Fruit fly (Drosophila melanogaster) whole organism, embryonic: Measurements from ENCODE around the gene Trmt6.

Source experiments
- Abd-B ChIP-seq: fragments of 200-800 bp; sonication (Bioruptor generic); optimal IDR thresholded peaks from 2 replicates; lab custom pipeline; 2018; ENCODE audit warnings: missing biosample characterization, mild to moderate bottlenecking, missing genetic modification characterization, moderate library complexity
- Aef1 ChIP-seq: fragments of 200-800 bp; sonication (Bioruptor generic); IDR thresholded peaks from 3 replicates; pipeline ENCODE4 v1.3.6; 2022; ENCODE audit warnings: missing biosample characterization, missing genetic modification characterization
- Asciz ChIP-seq: fragments of 200-800 bp; sonication (Bioruptor generic); optimal IDR thresholded peaks from 2 replicates; lab custom pipeline; 2017; ENCODE audit warnings: missing biosample characterization, mild to moderate bottlenecking, missing genetic modification characterization, missing genetic modification reagents
- Atf3 ChIP-seq: fragments of 200-800 bp; sonication (Bioruptor generic); optimal IDR thresholded peaks from 3 replicates; lab custom pipeline; 2016; ENCODE audit warnings: missing biosample characterization, missing genetic modification characterization
- BEAF-32 ChIP-seq: fragments of 200-800 bp; sonication (Bioruptor generic); optimal IDR thresholded peaks from 3 replicates; lab custom pipeline; 2017; ENCODE audit warnings: missing biosample characterization, missing genetic modification characterization, mild to moderate bottlenecking, moderate library complexity, missing genetic modification reagents
- CG11560 ChIP-seq: fragments of 200-800 bp; sonication (Bioruptor generic); IDR thresholded peaks from 3 replicates; pipeline ENCODE4 v1.3.6; 2022; ENCODE audit warnings: missing biosample characterization, missing genetic modification characterization
- CG12299 ChIP-seq: fragments of 200-800 bp; sonication (Bioruptor generic); optimal IDR thresholded peaks from 2 replicates; lab custom pipeline; 2018; ENCODE audit warnings: missing biosample characterization, mild to moderate bottlenecking, missing genetic modification characterization
- CG1233 ChIP-seq: fragments of 200-800 bp; sonication (Bioruptor generic); optimal IDR thresholded peaks from 4 replicates; lab custom pipeline; 2018; ENCODE audit warnings: missing biosample characterization, mild to moderate bottlenecking, missing genetic modification characterization
- CG12942 ChIP-seq: fragments of 200-800 bp; sonication (Bioruptor generic); optimal IDR thresholded peaks from 3 replicates; lab custom pipeline; 2016; ENCODE audit warnings: missing biosample characterization, missing genetic modification characterization
- CG13775 ChIP-seq: fragments of 200-800 bp; sonication (Bioruptor generic); optimal IDR thresholded peaks from 3 replicates; lab custom pipeline; 2017; ENCODE audit warnings: missing biosample characterization, mild to moderate bottlenecking, missing genetic modification characterization
- CG14860 ChIP-seq: fragments of 200-800 bp; sonication (Bioruptor generic); IDR thresholded peaks from 3 replicates; pipeline ENCODE4 v1.3.6; 2022; ENCODE audit warnings: missing biosample characterization, missing genetic modification characterization; ENCODE audit not compliant: partially characterized antibody
- CG15514 ChIP-seq: fragments of 200-800 bp; sonication (Bioruptor generic); optimal IDR thresholded peaks from 3 replicates; lab custom pipeline; 2017; ENCODE audit warnings: missing biosample characterization, missing genetic modification characterization, mild to moderate bottlenecking, moderate library complexity, missing genetic modification reagents
- CG18619 ChIP-seq: fragments of 200-800 bp; sonication (Bioruptor generic); optimal IDR thresholded peaks from 3 replicates; lab custom pipeline; 2017; ENCODE audit warnings: missing biosample characterization, mild to moderate bottlenecking, missing genetic modification characterization
- CG3838 ChIP-seq: fragments of 200-800 bp; sonication (Bioruptor generic); optimal IDR thresholded peaks from 3 replicates; lab custom pipeline; 2016; ENCODE audit warnings: missing biosample characterization, missing genetic modification characterization
- CG4404 ChIP-seq: fragments of 200-800 bp; sonication (Bioruptor generic); IDR thresholded peaks from 2 replicates; pipeline ENCODE4 v1.3.6; 2022; ENCODE audit warnings: missing biosample characterization, missing genetic modification characterization
- CG6683 ChIP-seq: fragments of 200-800 bp; sonication (Bioruptor generic); optimal IDR thresholded peaks from 2 replicates; lab custom pipeline; 2017; ENCODE audit warnings: missing biosample characterization, mild to moderate bottlenecking, missing genetic modification characterization, missing genetic modification reagents
- CG6854 ChIP-seq: fragments of 200-800 bp; sonication (Bioruptor generic); optimal IDR thresholded peaks from 3 replicates; lab custom pipeline; 2017; ENCODE audit warnings: missing biosample characterization, mild to moderate bottlenecking, missing genetic modification characterization
- CG7839 ChIP-seq: fragments of 200-800 bp; sonication (Bioruptor generic); optimal IDR thresholded peaks from 3 replicates; lab custom pipeline; 2018; ENCODE audit warnings: missing biosample characterization, mild to moderate bottlenecking, missing genetic modification characterization, moderate library complexity
- D19A ChIP-seq: fragments of 200-800 bp; optimal IDR thresholded peaks from 3 replicates; lab custom pipeline; 2019; ENCODE audit warnings: missing biosample characterization, mild to moderate bottlenecking, missing genetic modification characterization, moderate library complexity
- Dll ChIP-seq: fragments of 200-800 bp; sonication (Bioruptor generic); IDR thresholded peaks from 4 replicates; pipeline ENCODE4 v1.3.6; 2022; ENCODE audit warnings: missing biosample characterization, missing genetic modification characterization; ENCODE audit not compliant: partially characterized antibody
- Drgx ChIP-seq: fragments of 200-800 bp; sonication (Bioruptor generic); IDR thresholded peaks from 2 replicates; pipeline ENCODE4 v1.3.6; 2022; ENCODE audit warnings: missing biosample characterization, missing genetic modification characterization
- ERR ChIP-seq: fragments of 200-800 bp; sonication (Bioruptor generic); optimal IDR thresholded peaks from 2 replicates; lab custom pipeline; 2016; ENCODE audit warnings: missing biosample characterization, missing genetic modification characterization
- Fer1 ChIP-seq: fragments of 200-800 bp; sonication (Bioruptor generic); optimal IDR thresholded peaks from 2 replicates; lab custom pipeline; 2017; ENCODE audit warnings: missing biosample characterization, mild to moderate bottlenecking, missing genetic modification characterization
- Fer2 ChIP-seq: fragments of 200-800 bp; sonication (Bioruptor generic); optimal IDR thresholded peaks from 2 replicates; lab custom pipeline; 2018; ENCODE audit warnings: missing biosample characterization, mild to moderate bottlenecking, missing genetic modification characterization, moderate library complexity
- HHEX ChIP-seq: fragments of 200-800 bp; sonication (Bioruptor generic); optimal IDR thresholded peaks from 3 replicates; lab custom pipeline; 2017; ENCODE audit warnings: missing biosample characterization, mild to moderate bottlenecking, missing genetic modification characterization, missing genetic modification reagents
- Lim3 ChIP-seq: fragments of 200-800 bp; sonication (Bioruptor generic); IDR thresholded peaks from 2 replicates; pipeline ENCODE4 v1.3.6; 2022; ENCODE audit warnings: missing biosample characterization, missing genetic modification characterization
- NfI ChIP-seq: fragments of 200-800 bp; sonication (Bioruptor generic); optimal IDR thresholded peaks from 3 replicates; lab custom pipeline; 2018; ENCODE audit warnings: missing biosample characterization, mild to moderate bottlenecking, missing genetic modification characterization, moderate library complexity
- PHDP ChIP-seq: fragments of 200-800 bp; sonication (Bioruptor generic); optimal IDR thresholded peaks from 3 replicates; lab custom pipeline; 2018; ENCODE audit warnings: missing biosample characterization, mild to moderate bottlenecking, missing genetic modification characterization, moderate library complexity
- Rfx ChIP-seq: fragments of 200-800 bp; sonication (Bioruptor generic); IDR thresholded peaks from 2 replicates; pipeline ENCODE4 v1.3.6; 2022; ENCODE audit warnings: missing biosample characterization, missing genetic modification characterization
- Sox100B ChIP-seq: fragments of 200-800 bp; sonication (Bioruptor generic); optimal IDR thresholded peaks from 3 replicates; lab custom pipeline; 2018; ENCODE audit warnings: missing biosample characterization, mild to moderate bottlenecking, missing genetic modification characterization
- Sry-δ ChIP-seq: fragments of 200-800 bp; sonication (Bioruptor generic); optimal IDR thresholded peaks from 2 replicates; lab custom pipeline; 2016; ENCODE audit warnings: missing biosample characterization, missing genetic modification characterization
- chinmo ChIP-seq: fragments of 200-800 bp; sonication (Bioruptor generic); IDR thresholded peaks from 4 replicates; pipeline ENCODE4 v1.3.6; 2022; ENCODE audit warnings: missing biosample characterization, missing genetic modification characterization; ENCODE audit not compliant: partially characterized antibody
- ci ChIP-seq: fragments of 200-800 bp; sonication (Bioruptor generic); IDR thresholded peaks from 3 replicates; pipeline ENCODE4 v1.3.6; 2022; ENCODE audit warnings: missing biosample characterization, missing genetic modification characterization
- en ChIP-seq: fragments of 200-800 bp; sonication (Bioruptor generic); optimal IDR thresholded peaks from 2 replicates; lab custom pipeline; 2016; ENCODE audit warnings: missing biosample characterization, missing genetic modification characterization
- fru ChIP-seq: fragments of >200 bp; optimal IDR thresholded peaks from 2 replicates; lab custom pipeline; 2017
- gsb ChIP-seq: fragments of 200-800 bp; sonication (Bioruptor generic); IDR thresholded peaks from 2 replicates; pipeline ENCODE4 v1.3.6; 2022; ENCODE audit warnings: missing biosample characterization, missing genetic modification characterization
- hbn ChIP-seq: fragments of 200-800 bp; sonication (Bioruptor generic); IDR thresholded peaks from 2 replicates; pipeline ENCODE4 v1.3.6; 2022; ENCODE audit warnings: missing biosample characterization, missing genetic modification characterization; ENCODE audit not compliant: partially characterized antibody
- hth ChIP-seq: fragments of >200 bp; optimal IDR thresholded peaks from 2 replicates; lab custom pipeline; 2017; ENCODE audit warnings: inconsistent platforms
- ind ChIP-seq: fragments of 200-800 bp; sonication (Bioruptor generic); optimal IDR thresholded peaks from 3 replicates; lab custom pipeline; 2016; ENCODE audit warnings: missing biosample characterization, missing genetic modification characterization
- nerfin-1 ChIP-seq: fragments of 200-800 bp; sonication (Bioruptor generic); optimal IDR thresholded peaks from 3 replicates; lab custom pipeline; 2019; ENCODE audit warnings: missing biosample characterization, mild to moderate bottlenecking, missing genetic modification characterization, moderate library complexity
- nerfin-2 ChIP-seq: fragments of 200-800 bp; sonication (Bioruptor generic); IDR thresholded peaks from 2 replicates; pipeline ENCODE4 v1.3.6; 2022; ENCODE audit warnings: missing biosample characterization, missing genetic modification characterization; ENCODE audit not compliant: partially characterized antibody
- oc ChIP-seq: fragments of 200-800 bp; sonication (Bioruptor generic); optimal IDR thresholded peaks from 2 replicates; lab custom pipeline; 2018; ENCODE audit warnings: missing biosample characterization, mild to moderate bottlenecking, missing genetic modification characterization, moderate library complexity
- pb ChIP-seq: fragments of 200-800 bp; sonication (Bioruptor generic); optimal IDR thresholded peaks from 3 replicates; lab custom pipeline; 2016; ENCODE audit warnings: missing biosample characterization, missing genetic modification characterization
- psq ChIP-seq: fragments of 200-800 bp; sonication (Bioruptor generic); optimal IDR thresholded peaks from 2 replicates; lab custom pipeline; 2017; ENCODE audit warnings: missing biosample characterization, missing genetic modification characterization
- run ChIP-seq: fragments of 200-800 bp; sonication (Bioruptor generic); optimal IDR thresholded peaks from 3 replicates; lab custom pipeline; 2018; ENCODE audit warnings: missing biosample characterization, mild to moderate bottlenecking, missing genetic modification characterization
- tin ChIP-seq: fragments of 200-800 bp; sonication (Bioruptor generic); optimal IDR thresholded peaks from 3 replicates; lab custom pipeline; 2016; ENCODE audit warnings: missing biosample characterization, missing genetic modification characterization
- tup ChIP-seq: fragments of 200-800 bp; sonication (Bioruptor generic); optimal IDR thresholded peaks from 2 replicates; lab custom pipeline; 2016; ENCODE audit warnings: missing biosample characterization, mild to moderate bottlenecking, missing genetic modification characterization, moderate library complexity
- tx ChIP-seq: fragments of 200-800 bp; sonication (Bioruptor generic); optimal IDR thresholded peaks from 2 replicates; lab custom pipeline; 2016; ENCODE audit warnings: missing biosample characterization, missing genetic modification characterization
- wek ChIP-seq: fragments of 200-800 bp; sonication (Bioruptor generic); optimal IDR thresholded peaks from 3 replicates; lab custom pipeline; 2018; ENCODE audit warnings: missing biosample characterization, mild to moderate bottlenecking, missing genetic modification characterization, moderate library complexity
- yki ChIP-seq: fragments of >200 bp; optimal IDR thresholded peaks from 3 replicates; lab custom pipeline; 2018

The Trmt6 gene

dm6 chr2L:6601018-6601505 lies 39.0 kb upstream of the Trmt6 start, which contains the start of gene Dpp10 (continued):
- TF ChIP-seq D19A (tag; lab: Kevin White, UChicago): peak; percentile 77
- no peak for TF ChIP-seq fru (lab: Kevin White, UChicago)
- peak; percentile 64 for TF ChIP-seq Atf3 (GFP tag; lab: Kevin White, UChicago)
- peak; percentile 49 for TF ChIP-seq Sry-δ (GFP tag; lab: Kevin White, UChicago)
- peak; percentile 99 for TF ChIP-seq Rfx (GFP tag; lab: Robert Waterston, UW)
- peak; percentile 89 for TF ChIP-seq CG11560
- peak; percentile 97 for TF ChIP-seq Fer1
- TF ChIP-seq PHDP (tag; lab: Kevin White, UChicago): peak; percentile 95
- TF ChIP-seq CG12942: peak; percentile 82
- peak; percentile 80 for TF ChIP-seq Sox100B (GFP tag; lab: Kevin White, UChicago)
- TF ChIP-seq HHEX (GFP tag; lab: Kevin White, UChicago): peak; percentile 93
- peak; percentile 94 for TF ChIP-seq gsb (GFP tag; lab: Robert Waterston, UW)
- peak; percentile 85 for TF ChIP-seq CG15514 (GFP tag; lab: Kevin White, UChicago)
- TF ChIP-seq oc (tag; lab: Kevin White, UChicago): peak; percentile 70
- peak; percentile 1 for TF ChIP-seq wek (GFP tag; lab: Kevin White, UChicago)
- peak; percentile 86 for TF ChIP-seq Fer2
- TF ChIP-seq CG14860: 0 out of 3 replicates have a peak, but pooled peaks have one; percentile 14
- TF ChIP-seq tx (GFP tag; lab: Kevin White, UChicago): peak; percentile 87
- TF ChIP-seq Abd-B: peak; percentile 81
- peak; percentile 81 for TF ChIP-seq CG1233 (GFP tag; lab: Kevin White, UChicago)
- peak; percentile 84 for TF ChIP-seq tup (GFP tag; lab: Kevin White, UChicago)
- peak; percentile 89 for TF ChIP-seq CG6683 (GFP tag; lab: Kevin White, UChicago)
- TF ChIP-seq en (GFP tag; lab: Kevin White, UChicago): no peak
- TF ChIP-seq CG4404 (GFP tag; lab: Robert Waterston, UW): peak; percentile 92
- TF ChIP-seq Aef1 (GFP tag; lab: Robert Waterston, UW): peak; percentile 96
- TF ChIP-seq CG7839: peak; percentile 94
- peak; percentile 90 for TF ChIP-seq ind (GFP tag; lab: Kevin White, UChicago)
- TF ChIP-seq nerfin-1 (tag; lab: Kevin White, UChicago): peak; percentile 67
- TF ChIP-seq CG18619 (GFP tag; lab: Kevin White, UChicago): peak; percentile 88
- TF ChIP-seq hbn (GFP tag; lab: Robert Waterston, UW): no peak
- peak; percentile 80 for TF ChIP-seq ERR (GFP tag; lab: Kevin White, UChicago)
- TF ChIP-seq Dll (GFP tag; lab: Robert Waterston, UW): no peak
- no peak for TF ChIP-seq yki (lab: Kevin White, UChicago)
- TF ChIP-seq ci (GFP tag; lab: Robert Waterston, UW): peak; percentile 97
- peak; percentile 85 for TF ChIP-seq CG13775 (GFP tag; lab: Kevin White, UChicago)
- TF ChIP-seq hth: no peak
- 0 out of 2 replicates have a peak, but pooled peaks have one; percentile 29 for TF ChIP-seq nerfin-2 (GFP tag; lab: Robert Waterston, UW)
- TF ChIP-seq psq (GFP tag; lab: Kevin White, UChicago): peak; percentile 12
- TF ChIP-seq Lim3: peak; percentile 81; the same call in 1 of the 2 replicates
- TF ChIP-seq Drgx (GFP tag; lab: Robert Waterston, UW): peak; percentile 93
- peak; percentile 87 for TF ChIP-seq CG6854 (GFP tag; lab: Kevin White, UChicago)
- TF ChIP-seq NfI (GFP tag; lab: Kevin White, UChicago): peak; percentile 92
- no peak for TF ChIP-seq BEAF-32 (GFP tag; lab: Kevin White, UChicago)
- TF ChIP-seq CG12299: peak; percentile 88
- TF ChIP-seq CG3838: peak; percentile 55
- TF ChIP-seq Asciz: peak; percentile 78
- TF ChIP-seq pb (GFP tag; lab: Kevin White, UChicago): peak; percentile 75
- TF ChIP-seq tin (GFP tag; lab: Kevin White, UChicago): peak; percentile 83
- peak; percentile 69 for TF ChIP-seq run (tag; lab: Kevin White, UChicago)
- TF ChIP-seq chinmo (GFP tag; lab: Robert Waterston, UW): no peak
